Worm (Caenorhabditis elegans) whole organism, L2 larva: ENCODE data around the gene btf-1.
A peak's percentile ranks its signal among the peaks of the same experiment; 100 is the strongest.

ENCODE experiments used
- C34F6.9 ChIP-seq: fragments of 150-350 bp; optimal IDR thresholded peaks from 2 replicates; lab custom pipeline; 2014; ENCODE audit warnings: missing biosample characterization, missing genetic modification characterization
- F13H6.1 ChIP-seq: sonication (generic microtip); optimal IDR thresholded peaks from 2 replicates; lab custom pipeline; 2016; ENCODE audit warnings: missing genetic modification characterization, missing compliant biosample characterization
- R02D3.7 ChIP-seq: fragments of 150-350 bp; optimal IDR thresholded peaks from 2 replicates; lab custom pipeline; 2014; ENCODE audit warnings: missing biosample characterization, missing genetic modification characterization
- Y55F3AM.14 ChIP-seq: fragments of 200-800 bp; sonication (Bioruptor generic); optimal IDR thresholded peaks from 2 replicates; lab custom pipeline; 2018; ENCODE audit warnings: mild to moderate bottlenecking, missing genetic modification characterization, missing compliant biosample characterization
- ZK546.5 ChIP-seq: sonication (generic microtip); optimal IDR thresholded peaks from 2 replicates; lab custom pipeline; 2017; ENCODE audit warnings: missing biosample characterization, missing genetic modification characterization
- alr-1 ChIP-seq: fragments of 150-350 bp; optimal IDR thresholded peaks from 2 replicates; lab custom pipeline; 2014; ENCODE audit warnings: missing biosample characterization, missing genetic modification characterization
- aly-2 ChIP-seq: fragments of 150-350 bp; optimal IDR thresholded peaks from 2 replicates; lab custom pipeline; 2014; ENCODE audit warnings: missing biosample characterization, missing genetic modification characterization
- ama-1 ChIP-seq: fragments of 150-350 bp; optimal IDR thresholded peaks from 2 replicates; lab custom pipeline; 2018; ENCODE audit warnings: inconsistent platforms
- blmp-1 ChIP-seq: sonication (generic microtip); optimal IDR thresholded peaks from 2 replicates; lab custom pipeline; 2017; ENCODE audit warnings: missing genetic modification characterization, mild to moderate bottlenecking, missing compliant biosample characterization, antibody characterized with exemption, moderate library complexity; ENCODE audit not compliant: insufficient read depth
- ceh-16 ChIP-seq: fragments of 150-350 bp; optimal IDR thresholded peaks from 2 replicates; lab custom pipeline; 2014; ENCODE audit warnings: missing biosample characterization, missing genetic modification characterization
- ceh-82 ChIP-seq: fragments of 150-350 bp; optimal IDR thresholded peaks from 2 replicates; lab custom pipeline; 2014; ENCODE audit warnings: missing biosample characterization, missing genetic modification characterization
- crh-2 ChIP-seq: sonication (generic microtip); optimal IDR thresholded peaks from 2 replicates; lab custom pipeline; 2017; ENCODE audit warnings: missing biosample characterization, missing genetic modification characterization
- dmd-4 ChIP-seq: sonication (generic microtip); optimal IDR thresholded peaks from 2 replicates; lab custom pipeline; 2017; ENCODE audit warnings: missing biosample characterization, missing genetic modification characterization
- egl-27 ChIP-seq: sonication (generic microtip); optimal IDR thresholded peaks from 3 replicates; lab custom pipeline; 2017; ENCODE audit warnings: missing biosample characterization, missing genetic modification reagents, missing genetic modification characterization
- elt-1 ChIP-seq: fragments of 150-350 bp; optimal IDR thresholded peaks from 2 replicates; lab custom pipeline; 2014; ENCODE audit warnings: missing biosample characterization, missing genetic modification characterization
- elt-3 ChIP-seq: sonication (generic microtip); optimal IDR thresholded peaks from 2 replicates; lab custom pipeline; 2017; ENCODE audit warnings: missing biosample characterization, missing genetic modification characterization
- fos-1 ChIP-seq: fragments of 150-350 bp; optimal IDR thresholded peaks from 2 replicates; lab custom pipeline; 2014; ENCODE audit warnings: missing biosample characterization, missing genetic modification characterization
- gmeb-1 ChIP-seq: fragments of 150-350 bp; optimal IDR thresholded peaks from 2 replicates; lab custom pipeline; 2014; ENCODE audit warnings: missing biosample characterization, missing genetic modification characterization
- lin-11 ChIP-seq: fragments of 150-350 bp; sonication (generic microtip); optimal IDR thresholded peaks from 2 replicates; lab custom pipeline; 2014; ENCODE audit warnings: missing biosample characterization, missing genetic modification characterization, inconsistent platforms, mixed read lengths
- lin-13 ChIP-seq: fragments of 150-350 bp; optimal IDR thresholded peaks from 2 replicates; lab custom pipeline; 2014; ENCODE audit warnings: missing biosample characterization, missing genetic modification reagents, missing genetic modification characterization
- lin-39 ChIP-seq: fragments of 150-350 bp; optimal IDR thresholded peaks from 2 replicates; lab custom pipeline; 2014; ENCODE audit warnings: missing biosample characterization, missing genetic modification reagents, missing genetic modification characterization
- lsy-2 ChIP-seq, 2 experiments: fragments of 150-350 bp in 1 of 2; sonication (generic microtip) in 1 of 2; optimal IDR thresholded peaks; 2 replicates each; lab custom pipeline; 2014 to 2017; ENCODE audit warnings: missing biosample characterization in 2 of 2, missing genetic modification characterization in 2 of 2
- mab-5 ChIP-seq: fragments of 150-350 bp; optimal IDR thresholded peaks from 2 replicates; lab custom pipeline; 2014; ENCODE audit warnings: missing biosample characterization, missing genetic modification characterization
- mbf-1 ChIP-seq: sonication (generic microtip); optimal IDR thresholded peaks from 2 replicates; lab custom pipeline; 2017; ENCODE audit warnings: missing biosample characterization, missing genetic modification characterization
- mdl-1 ChIP-seq, 2 experiments: fragments of 150-350 bp in 1 of 2; sonication (generic microtip) in 1 of 2; optimal IDR thresholded peaks; 2 replicates each; lab custom pipeline; 2017; ENCODE audit warnings: missing biosample characterization in 2 of 2, missing genetic modification characterization in 2 of 2
- nhr-10 ChIP-seq: sonication (generic microtip); optimal IDR thresholded peaks from 2 replicates; lab custom pipeline; 2017; ENCODE audit warnings: missing biosample characterization, missing genetic modification characterization
- nhr-11 ChIP-seq: fragments of 150-350 bp; optimal IDR thresholded peaks from 2 replicates; lab custom pipeline; 2014; ENCODE audit warnings: missing biosample characterization, missing genetic modification characterization
- nhr-12 ChIP-seq: fragments of 150-350 bp; optimal IDR thresholded peaks from 2 replicates; lab custom pipeline; 2014; ENCODE audit warnings: missing biosample characterization, missing genetic modification characterization
- nhr-129 ChIP-seq: fragments of 150-350 bp; optimal IDR thresholded peaks from 2 replicates; lab custom pipeline; 2014; ENCODE audit warnings: missing biosample characterization, missing genetic modification characterization
- nhr-21 ChIP-seq: fragments of 150-350 bp; optimal IDR thresholded peaks from 2 replicates; lab custom pipeline; 2014; ENCODE audit warnings: missing biosample characterization, missing genetic modification characterization
- nhr-23 ChIP-seq: fragments of 150-350 bp; optimal IDR thresholded peaks from 2 replicates; lab custom pipeline; 2014; ENCODE audit warnings: missing biosample characterization, missing genetic modification reagents, missing genetic modification characterization
- nhr-237 ChIP-seq: fragments of 150-350 bp; optimal IDR thresholded peaks from 2 replicates; lab custom pipeline; 2014; ENCODE audit warnings: missing biosample characterization, missing genetic modification characterization
- nhr-25 ChIP-seq: fragments of 150-350 bp; sonication (generic microtip); optimal IDR thresholded peaks from 3 replicates; lab custom pipeline; 2014; ENCODE audit warnings: missing biosample characterization, missing genetic modification characterization
- nhr-6 ChIP-seq: fragments of 150-350 bp; optimal IDR thresholded peaks from 2 replicates; lab custom pipeline; 2014; ENCODE audit warnings: missing biosample characterization, missing genetic modification characterization
- nhr-77 ChIP-seq: fragments of 150-350 bp; optimal IDR thresholded peaks from 2 replicates; lab custom pipeline; 2014; ENCODE audit warnings: missing biosample characterization, missing genetic modification characterization
- peb-1 ChIP-seq: fragments of 150-350 bp; optimal IDR thresholded peaks from 2 replicates; lab custom pipeline; 2014; ENCODE audit warnings: missing biosample characterization, missing genetic modification characterization
- sem-4 ChIP-seq: fragments of 150-350 bp; optimal IDR thresholded peaks from 2 replicates; lab custom pipeline; 2014; ENCODE audit warnings: missing biosample characterization, missing genetic modification reagents, missing genetic modification characterization
- skn-1 ChIP-seq: sonication (generic microtip); optimal IDR thresholded peaks from 2 replicates; lab custom pipeline; 2017; ENCODE audit warnings: missing biosample characterization, missing genetic modification characterization
- sma-3 ChIP-seq: sonication (generic microtip); optimal IDR thresholded peaks from 2 replicates; lab custom pipeline; 2016; ENCODE audit warnings: missing genetic modification reagents, missing genetic modification characterization, missing compliant biosample characterization
- sma-9 ChIP-seq, 2 experiments: fragments of 150-350 bp in 1 of 2; sonication (generic microtip) in 1 of 2; optimal IDR thresholded peaks; 2 replicates each; lab custom pipeline; 2014 to 2016; ENCODE audit warnings: missing genetic modification characterization in 2 of 2, mild to moderate bottlenecking in 1 of 2, missing biosample characterization in 1 of 2, missing compliant biosample characterization in 1 of 2, missing genetic modification reagents in 1 of 2, moderate library complexity in 1 of 2
- snpc-4 ChIP-seq: fragments of 150-350 bp; optimal IDR thresholded peaks from 2 replicates; lab custom pipeline; 2014; ENCODE audit warnings: missing biosample characterization, missing genetic modification characterization
- unc-39 ChIP-seq: fragments of 150-350 bp; optimal IDR thresholded peaks from 2 replicates; lab custom pipeline; 2014; ENCODE audit warnings: missing biosample characterization, missing genetic modification characterization
- unc-55 ChIP-seq: fragments of 150-350 bp; sonication (generic microtip); optimal IDR thresholded peaks from 3 replicates; lab custom pipeline; 2014; ENCODE audit warnings: missing biosample characterization, missing genetic modification reagents, missing genetic modification characterization
- unc-62 ChIP-seq: fragments of 150-350 bp; optimal IDR thresholded peaks from 2 replicates; lab custom pipeline; 2014; ENCODE audit warnings: missing biosample characterization, missing genetic modification reagents, missing genetic modification characterization
- zag-1 ChIP-seq: fragments of 150-350 bp; optimal IDR thresholded peaks from 2 replicates; lab custom pipeline; 2014; ENCODE audit warnings: missing biosample characterization, missing genetic modification characterization
- ztf-1 ChIP-seq: fragments of 200-800 bp; sonication (Bioruptor generic); conservative IDR thresholded peaks from 2 replicates; pipeline ENCODE4 v1.3.6; 2022; ENCODE audit warnings: missing genetic modification characterization, missing compliant biosample characterization
- ztf-11 ChIP-seq: sonication (generic microtip); optimal IDR thresholded peaks from 2 replicates; lab custom pipeline; 2017; ENCODE audit warnings: missing biosample characterization, missing genetic modification characterization
- ztf-4 ChIP-seq: fragments of 150-350 bp; optimal IDR thresholded peaks from 2 replicates; lab custom pipeline; 2014; ENCODE audit warnings: missing biosample characterization, missing genetic modification characterization

The btf-1 gene

DNA sequence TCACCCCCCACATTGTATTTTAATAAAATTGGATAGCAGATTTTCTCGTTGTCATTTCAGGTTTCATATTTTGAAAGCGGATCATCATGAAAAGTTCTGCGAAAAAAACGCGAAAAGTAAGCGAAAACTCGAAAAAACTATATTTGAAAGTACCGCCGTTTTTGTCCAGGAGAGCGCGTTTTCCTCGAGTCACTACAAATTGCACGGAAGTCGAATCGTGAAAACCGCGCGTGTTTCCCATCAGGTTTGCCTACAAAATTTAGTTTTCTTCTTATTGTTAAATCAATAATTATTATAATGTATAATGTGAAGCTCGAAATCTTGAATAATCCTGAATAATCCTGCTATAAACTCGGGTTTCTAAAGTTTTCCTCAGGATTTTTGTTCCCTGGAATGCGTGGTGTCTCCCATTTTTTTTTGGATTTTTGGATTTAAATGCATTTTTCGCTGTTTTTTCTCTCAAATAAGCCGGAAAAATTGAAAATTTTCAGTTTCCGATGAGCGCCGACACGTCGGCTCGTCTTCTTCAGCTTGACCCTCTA, at the start of gene btf-1:
Gene btf-1 (plus strand): TSS at position 492 of the 542 bp plus-strand sequence.
- peak; percentile 48 for TF ChIP-seq egl-27 (tag; lab: Kevin White, UChicago)
- no peak for TF ChIP-seq mab-5 (tag; lab: Kevin White, UChicago)
- TF ChIP-seq unc-62 (GFP tag; lab: Kevin White, UChicago), result no peak
- no peak for TF ChIP-seq ztf-1 (GFP tag; lab: Robert Waterston, UW)
- no peak for TF ChIP-seq nhr-23 (tag; lab: Kevin White, UChicago)
- TF ChIP-seq R02D3.7 (tag; lab: Kevin White, UChicago), result peak; percentile 26
- TF ChIP-seq dmd-4 (tag; lab: Kevin White, UChicago), result peak; percentile 5
- TF ChIP-seq blmp-1 (tag; lab: Kevin White, UChicago), result no peak
- peak; percentile 76 for TF ChIP-seq nhr-25 (tag; lab: Kevin White, UChicago)
- peak; percentile 79 for TF ChIP-seq nhr-21 (tag; lab: Kevin White, UChicago)
- TF ChIP-seq skn-1 (tag; lab: Kevin White, UChicago), result no peak
- peak; percentile 53 for TF ChIP-seq Y55F3AM.14 (GFP tag; lab: Kevin White, UChicago)
- TF ChIP-seq nhr-11, result no peak
- peak; percentile 71 for TF ChIP-seq nhr-129
- no peak for TF ChIP-seq elt-3 (tag; lab: Kevin White, UChicago)
- peak in 1 of 2 experiments; percentile 23 for TF ChIP-seq mdl-1 (tag; optimal IDR thresholded peaks at IDR 0.05; lab: Kevin White, UChicago)
- peak; percentile 57 for TF ChIP-seq nhr-6
- peak; percentile 5 for TF ChIP-seq lin-11 (tag; lab: Kevin White, UChicago)
- peak; percentile 6 for TF ChIP-seq ZK546.5 (tag; lab: Kevin White, UChicago)
- peak; percentile 54 for TF ChIP-seq nhr-77
- no peak for TF ChIP-seq snpc-4 (tag; lab: Kevin White, UChicago)
- TF ChIP-seq ztf-11 (tag; lab: Kevin White, UChicago), result no peak
- TF ChIP-seq zag-1 (tag; lab: Kevin White, UChicago), result peak; percentile 1
- TF ChIP-seq nhr-12 (tag; lab: Kevin White, UChicago), result no peak
- TF ChIP-seq mbf-1 (tag; lab: Kevin White, UChicago), result no peak
- TF ChIP-seq sma-3 (GFP tag; lab: Kevin White, UChicago), result peak; percentile 92
- peak; percentile 86 for TF ChIP-seq C34F6.9 (tag; lab: Kevin White, UChicago)
- TF ChIP-seq nhr-237, result no peak
- no peak for TF ChIP-seq ceh-82 (tag; lab: Kevin White, UChicago)
- TF ChIP-seq sma-9 (GFP tag; optimal IDR thresholded peaks at IDR 0.05; lab: Kevin White, UChicago), result peak; percentile 70
- TF ChIP-seq sma-9 (tag; optimal IDR thresholded peaks at IDR 0.05; lab: Kevin White, UChicago), result no peak
- peak; percentile 51 for TF ChIP-seq ztf-4 (tag; lab: Kevin White, UChicago)
- peak; percentile 67 to 86 for TF ChIP-seq lsy-2 (tag; optimal IDR thresholded peaks at IDR 0.05; lab: Kevin White, UChicago)
- TF ChIP-seq alr-1 (tag; lab: Kevin White, UChicago), result no peak
- TF ChIP-seq lin-13 (GFP tag; lab: Kevin White, UChicago), result peak; percentile 78
- TF ChIP-seq sem-4 (tag; lab: Kevin White, UChicago), result no peak
- TF ChIP-seq elt-1 (tag; lab: Kevin White, UChicago), result no peak
- peak; percentile 68 for TF ChIP-seq crh-2 (tag; lab: Kevin White, UChicago)
- TF ChIP-seq peb-1 (tag; lab: Kevin White, UChicago), result no peak
- TF ChIP-seq F13H6.1 (tag; lab: Kevin White, UChicago), result peak; percentile 76
- peak; percentile 96 for TF ChIP-seq gmeb-1 (tag; lab: Kevin White, UChicago)
- no peak for TF ChIP-seq aly-2
- no peak for TF ChIP-seq unc-39 (tag; lab: Kevin White, UChicago)
- peak; percentile 59 for TF ChIP-seq fos-1 (tag; lab: Kevin White, UChicago)
- TF ChIP-seq ama-1, result peak; percentile 80
- no peak for TF ChIP-seq nhr-10
- TF ChIP-seq ceh-16 (tag; lab: Kevin White, UChicago), result no peak
- no peak for TF ChIP-seq lin-39 (tag; lab: Kevin White, UChicago)
- TF ChIP-seq unc-55 (GFP tag; lab: Kevin White, UChicago), result peak; percentile 81
